Worm (Caenorhabditis elegans): ENCODE measurements around the gene cyp-35D1.

ce11 chrV:16118601-16119000 lies 49.6 kb downstream of the cyp-35D1 start, which contains the start of gene str-103:
- TF ChIP-seq pes-1 (GFP tag; IDR thresholded peaks at IDR 0.05) (no peak), tbx-11 (GFP tag; IDR thresholded peaks at IDR 0.05) (no peak), hnd-1 (tag; optimal IDR thresholded peaks at IDR 0.05) (no peak), flt-1 (GFP tag; IDR thresholded peaks at IDR 0.05) (no peak), ama-1 (optimal IDR thresholded peaks at IDR 0.05) (no peak), ets-7 (tag; optimal IDR thresholded peaks at IDR 0.05) (no peak), tbx-37 (GFP tag; conservative IDR thresholded peaks at IDR 0.05) (no peak)
